Worm (Caenorhabditis elegans) whole organism, L2 larva: ENCODE measurements around the gene F41G3.20.

Experiments used
- F13H6.1 ChIP-seq: sonication (generic microtip); optimal IDR thresholded peaks from 2 replicates; lab custom pipeline; 2016; ENCODE audit warnings: missing genetic modification characterization, missing compliant biosample characterization
- Y55F3AM.14 ChIP-seq: fragments of 200-800 bp; sonication (Bioruptor generic); optimal IDR thresholded peaks from 2 replicates; lab custom pipeline; 2018; ENCODE audit warnings: mild to moderate bottlenecking, missing genetic modification characterization, missing compliant biosample characterization
- ZK546.5 ChIP-seq: sonication (generic microtip); optimal IDR thresholded peaks from 2 replicates; lab custom pipeline; 2017; ENCODE audit warnings: missing biosample characterization, missing genetic modification characterization
- alr-1 ChIP-seq: fragments of 150-350 bp; optimal IDR thresholded peaks from 2 replicates; lab custom pipeline; 2014; ENCODE audit warnings: missing biosample characterization, missing genetic modification characterization
- aly-2 ChIP-seq: fragments of 150-350 bp; optimal IDR thresholded peaks from 2 replicates; lab custom pipeline; 2014; ENCODE audit warnings: missing biosample characterization, missing genetic modification characterization
- ama-1 ChIP-seq: fragments of 150-350 bp; optimal IDR thresholded peaks from 2 replicates; lab custom pipeline; 2018; ENCODE audit warnings: inconsistent platforms
- blmp-1 ChIP-seq: sonication (generic microtip); optimal IDR thresholded peaks from 2 replicates; lab custom pipeline; 2017; ENCODE audit warnings: missing genetic modification characterization, mild to moderate bottlenecking, missing compliant biosample characterization, antibody characterized with exemption, moderate library complexity; ENCODE audit not compliant: insufficient read depth
- ceh-82 ChIP-seq: fragments of 150-350 bp; optimal IDR thresholded peaks from 2 replicates; lab custom pipeline; 2014; ENCODE audit warnings: missing biosample characterization, missing genetic modification characterization
- crh-2 ChIP-seq: sonication (generic microtip); optimal IDR thresholded peaks from 2 replicates; lab custom pipeline; 2017; ENCODE audit warnings: missing biosample characterization, missing genetic modification characterization
- egl-27 ChIP-seq: sonication (generic microtip); optimal IDR thresholded peaks from 3 replicates; lab custom pipeline; 2017; ENCODE audit warnings: missing biosample characterization, missing genetic modification reagents, missing genetic modification characterization
- elt-1 ChIP-seq: fragments of 150-350 bp; optimal IDR thresholded peaks from 2 replicates; lab custom pipeline; 2014; ENCODE audit warnings: missing biosample characterization, missing genetic modification characterization
- elt-3 ChIP-seq: sonication (generic microtip); optimal IDR thresholded peaks from 2 replicates; lab custom pipeline; 2017; ENCODE audit warnings: missing biosample characterization, missing genetic modification characterization
- fos-1 ChIP-seq: fragments of 150-350 bp; optimal IDR thresholded peaks from 2 replicates; lab custom pipeline; 2014; ENCODE audit warnings: missing biosample characterization, missing genetic modification characterization
- lin-11 ChIP-seq: fragments of 150-350 bp; sonication (generic microtip); optimal IDR thresholded peaks from 2 replicates; lab custom pipeline; 2014; ENCODE audit warnings: missing biosample characterization, missing genetic modification characterization, inconsistent platforms, mixed read lengths
- lin-13 ChIP-seq: fragments of 150-350 bp; optimal IDR thresholded peaks from 2 replicates; lab custom pipeline; 2014; ENCODE audit warnings: missing biosample characterization, missing genetic modification reagents, missing genetic modification characterization
- lsy-2 ChIP-seq, 2 experiments: fragments of 150-350 bp in 1 of 2; sonication (generic microtip) in 1 of 2; optimal IDR thresholded peaks; 2 replicates each; lab custom pipeline; 2014 to 2017; ENCODE audit warnings: missing biosample characterization in 2 of 2, missing genetic modification characterization in 2 of 2
- mdl-1 ChIP-seq, 2 experiments: fragments of 150-350 bp in 1 of 2; sonication (generic microtip) in 1 of 2; optimal IDR thresholded peaks; 2 replicates each; lab custom pipeline; 2017; ENCODE audit warnings: missing biosample characterization in 2 of 2, missing genetic modification characterization in 2 of 2
- nhr-10 ChIP-seq: sonication (generic microtip); optimal IDR thresholded peaks from 2 replicates; lab custom pipeline; 2017; ENCODE audit warnings: missing biosample characterization, missing genetic modification characterization
- nhr-11 ChIP-seq: fragments of 150-350 bp; optimal IDR thresholded peaks from 2 replicates; lab custom pipeline; 2014; ENCODE audit warnings: missing biosample characterization, missing genetic modification characterization
- nhr-129 ChIP-seq: fragments of 150-350 bp; optimal IDR thresholded peaks from 2 replicates; lab custom pipeline; 2014; ENCODE audit warnings: missing biosample characterization, missing genetic modification characterization
- nhr-21 ChIP-seq: fragments of 150-350 bp; optimal IDR thresholded peaks from 2 replicates; lab custom pipeline; 2014; ENCODE audit warnings: missing biosample characterization, missing genetic modification characterization
- nhr-23 ChIP-seq: fragments of 150-350 bp; optimal IDR thresholded peaks from 2 replicates; lab custom pipeline; 2014; ENCODE audit warnings: missing biosample characterization, missing genetic modification reagents, missing genetic modification characterization
- nhr-237 ChIP-seq: fragments of 150-350 bp; optimal IDR thresholded peaks from 2 replicates; lab custom pipeline; 2014; ENCODE audit warnings: missing biosample characterization, missing genetic modification characterization
- nhr-25 ChIP-seq: fragments of 150-350 bp; sonication (generic microtip); optimal IDR thresholded peaks from 3 replicates; lab custom pipeline; 2014; ENCODE audit warnings: missing biosample characterization, missing genetic modification characterization
- nhr-6 ChIP-seq: fragments of 150-350 bp; optimal IDR thresholded peaks from 2 replicates; lab custom pipeline; 2014; ENCODE audit warnings: missing biosample characterization, missing genetic modification characterization
- peb-1 ChIP-seq: fragments of 150-350 bp; optimal IDR thresholded peaks from 2 replicates; lab custom pipeline; 2014; ENCODE audit warnings: missing biosample characterization, missing genetic modification characterization
- sem-4 ChIP-seq: fragments of 150-350 bp; optimal IDR thresholded peaks from 2 replicates; lab custom pipeline; 2014; ENCODE audit warnings: missing biosample characterization, missing genetic modification reagents, missing genetic modification characterization
- skn-1 ChIP-seq: sonication (generic microtip); optimal IDR thresholded peaks from 2 replicates; lab custom pipeline; 2017; ENCODE audit warnings: missing biosample characterization, missing genetic modification characterization
- sma-3 ChIP-seq: sonication (generic microtip); optimal IDR thresholded peaks from 2 replicates; lab custom pipeline; 2016; ENCODE audit warnings: missing genetic modification reagents, missing genetic modification characterization, missing compliant biosample characterization
- sma-9 ChIP-seq, 2 experiments: fragments of 150-350 bp in 1 of 2; sonication (generic microtip) in 1 of 2; optimal IDR thresholded peaks; 2 replicates each; lab custom pipeline; 2014 to 2016; ENCODE audit warnings: missing genetic modification characterization in 2 of 2, mild to moderate bottlenecking in 1 of 2, missing biosample characterization in 1 of 2, missing compliant biosample characterization in 1 of 2, missing genetic modification reagents in 1 of 2, moderate library complexity in 1 of 2
- snpc-4 ChIP-seq: fragments of 150-350 bp; optimal IDR thresholded peaks from 2 replicates; lab custom pipeline; 2014; ENCODE audit warnings: missing biosample characterization, missing genetic modification characterization
- unc-55 ChIP-seq: fragments of 150-350 bp; sonication (generic microtip); optimal IDR thresholded peaks from 3 replicates; lab custom pipeline; 2014; ENCODE audit warnings: missing biosample characterization, missing genetic modification reagents, missing genetic modification characterization
- unc-62 ChIP-seq: fragments of 150-350 bp; optimal IDR thresholded peaks from 2 replicates; lab custom pipeline; 2014; ENCODE audit warnings: missing biosample characterization, missing genetic modification reagents, missing genetic modification characterization
- zag-1 ChIP-seq: fragments of 150-350 bp; optimal IDR thresholded peaks from 2 replicates; lab custom pipeline; 2014; ENCODE audit warnings: missing biosample characterization, missing genetic modification characterization
- ztf-1 ChIP-seq: fragments of 200-800 bp; sonication (Bioruptor generic); conservative IDR thresholded peaks from 2 replicates; pipeline ENCODE4 v1.3.6; 2022; ENCODE audit warnings: missing genetic modification characterization, missing compliant biosample characterization
- ztf-11 ChIP-seq: sonication (generic microtip); optimal IDR thresholded peaks from 2 replicates; lab custom pipeline; 2017; ENCODE audit warnings: missing biosample characterization, missing genetic modification characterization
- ztf-4 ChIP-seq: fragments of 150-350 bp; optimal IDR thresholded peaks from 2 replicates; lab custom pipeline; 2014; ENCODE audit warnings: missing biosample characterization, missing genetic modification characterization

Gene F41G3.20

ce11 chrII:6718221-6718620 is 32.6 kb downstream of the F41G3.20 start, which contains the start of gene tsp-10:
Gene tsp-10 (plus strand): TSS chrII:6718586.
- TF ChIP-seq nhr-6 (tag; lab: Kevin White, UChicago) (no peak), nhr-23 (tag; lab: Kevin White, UChicago) (no peak), ama-1 (lab: Kevin White, UChicago) (no peak), lin-13 (GFP tag; lab: Kevin White, UChicago) (no peak), nhr-129 (tag; lab: Kevin White, UChicago) (no peak), elt-3 (tag; lab: Kevin White, UChicago) (no peak), ztf-1 (no peak), nhr-25 (tag; lab: Kevin White, UChicago) (no peak), zag-1 (tag; lab: Kevin White, UChicago) (no peak), nhr-11 (no peak), F13H6.1 (tag; lab: Kevin White, UChicago) (no peak), nhr-237 (tag; lab: Kevin White, UChicago) (no peak)

ce11 chrII:6716638-6717037 is 34.2 kb downstream of the F41G3.20 start, which contains the start of the genes T14B4.5 and T14B4.20:
Gene T14B4.5 (plus strand): TSS chrII:6716863.
Gene T14B4.20 (plus strand): TSS chrII:6716901.
- no peak for TF ChIP-seq mdl-1 (tag; optimal IDR thresholded peaks at IDR 0.05; lab: Kevin White, UChicago)
- no peak for TF ChIP-seq nhr-6 (tag; lab: Kevin White, UChicago)
- TF ChIP-seq ztf-11 (tag; lab: Kevin White, UChicago), result no peak
- no peak for TF ChIP-seq nhr-237 (tag; lab: Kevin White, UChicago)
- TF ChIP-seq egl-27 (tag; lab: Kevin White, UChicago), result no peak

- TF ChIP-seq nhr-21 (tag; lab: Kevin White, UChicago) (peak; percentile 42), elt-1 (no peak), fos-1 (tag; lab: Kevin White, UChicago) (no peak), sma-9 (GFP tag; optimal IDR thresholded peaks at IDR 0.05; lab: Kevin White, UChicago) (peak; percentile 59), sma-9 (tag; optimal IDR thresholded peaks at IDR 0.05; lab: Kevin White, UChicago) (no peak), lin-11 (no peak)
These were observed 35.0 kb downstream of the F41G3.20 start for ce11 chrII:6715853-6716252.

- peak; percentile 67 for TF ChIP-seq blmp-1 (tag; lab: Kevin White, UChicago)
- TF ChIP-seq zag-1 (tag; lab: Kevin White, UChicago), result no peak
- TF ChIP-seq Y55F3AM.14 (GFP tag; lab: Kevin White, UChicago), result no peak
- peak; percentile 44 for TF ChIP-seq nhr-21 (tag; lab: Kevin White, UChicago)
- no peak for TF ChIP-seq unc-55 (GFP tag; lab: Kevin White, UChicago)
- no peak for TF ChIP-seq peb-1 (tag; lab: Kevin White, UChicago)
- TF ChIP-seq fos-1 (tag; lab: Kevin White, UChicago), result no peak
- TF ChIP-seq ZK546.5 (tag; lab: Kevin White, UChicago), result no peak
These were observed 36.9 kb downstream of the F41G3.20 start, which contains the start of gene dpy-2 for ce11 chrII:6713832-6714342. Gene dpy-2 (plus strand): TSS chrII:6714292.

- no peak for TF ChIP-seq ceh-82 (tag; lab: Kevin White, UChicago)
- no peak for TF ChIP-seq sem-4 (tag; lab: Kevin White, UChicago)
- TF ChIP-seq ztf-11 (tag; lab: Kevin White, UChicago), result no peak
- TF ChIP-seq nhr-10 (tag; lab: Kevin White, UChicago), result no peak
These were observed 37.8 kb downstream of the F41G3.20 start for ce11 chrII:6713003-6713402.

ce11 chrII:6712177-6712981 is 38.5 kb downstream of the F41G3.20 start, which contains the start of the genes dpy-10 and T14B4.19:
Gene dpy-10 (minus strand): TSS chrII:6712227.
Gene T14B4.19 (minus strand): TSS chrII:6712931.
- no peak for TF ChIP-seq nhr-25 (tag; lab: Kevin White, UChicago)
- TF ChIP-seq sma-3 (GFP tag; lab: Kevin White, UChicago), result peak; percentile 51
- no peak for TF ChIP-seq F13H6.1 (tag; lab: Kevin White, UChicago)
- no peak for TF ChIP-seq crh-2 (tag; lab: Kevin White, UChicago)
- no peak for TF ChIP-seq lin-13 (GFP tag; lab: Kevin White, UChicago)
- no peak for TF ChIP-seq nhr-11
- no peak for TF ChIP-seq peb-1 (tag; lab: Kevin White, UChicago)
- TF ChIP-seq ama-1 (lab: Kevin White, UChicago), result no peak
- TF ChIP-seq sma-9 (GFP tag; optimal IDR thresholded peaks at IDR 0.05; lab: Kevin White, UChicago), result peak; percentile 84
- no peak for TF ChIP-seq sma-9 (tag; optimal IDR thresholded peaks at IDR 0.05; lab: Kevin White, UChicago)
- no peak for TF ChIP-seq skn-1 (tag; lab: Kevin White, UChicago)
- no peak for TF ChIP-seq unc-62 (GFP tag; lab: Kevin White, UChicago)
- TF ChIP-seq ztf-4 (tag; lab: Kevin White, UChicago), result no peak
- TF ChIP-seq nhr-129 (tag; lab: Kevin White, UChicago), result no peak
- TF ChIP-seq elt-3 (tag; lab: Kevin White, UChicago), result no peak
- peak; percentile 33 for TF ChIP-seq fos-1 (tag; lab: Kevin White, UChicago)
- no peak for TF ChIP-seq Y55F3AM.14 (GFP tag; lab: Kevin White, UChicago)
- TF ChIP-seq aly-2 (tag; lab: Kevin White, UChicago), result no peak
- peak; percentile 9 for TF ChIP-seq egl-27 (tag; lab: Kevin White, UChicago)
- TF ChIP-seq lsy-2 (tag; optimal IDR thresholded peaks at IDR 0.05; lab: Kevin White, UChicago), result peak in 1 of 2 experiments; percentile 63
- no peak for TF ChIP-seq alr-1 (tag; lab: Kevin White, UChicago)
- no peak for TF ChIP-seq snpc-4 (tag; lab: Kevin White, UChicago)
- TF ChIP-seq nhr-23 (tag; lab: Kevin White, UChicago), result no peak
- TF ChIP-seq ztf-11 (tag; lab: Kevin White, UChicago), result no peak
